Fruit fly (Drosophila melanogaster): ENCODE measurements around the gene BG642163.

The BG642163 gene

DNA sequence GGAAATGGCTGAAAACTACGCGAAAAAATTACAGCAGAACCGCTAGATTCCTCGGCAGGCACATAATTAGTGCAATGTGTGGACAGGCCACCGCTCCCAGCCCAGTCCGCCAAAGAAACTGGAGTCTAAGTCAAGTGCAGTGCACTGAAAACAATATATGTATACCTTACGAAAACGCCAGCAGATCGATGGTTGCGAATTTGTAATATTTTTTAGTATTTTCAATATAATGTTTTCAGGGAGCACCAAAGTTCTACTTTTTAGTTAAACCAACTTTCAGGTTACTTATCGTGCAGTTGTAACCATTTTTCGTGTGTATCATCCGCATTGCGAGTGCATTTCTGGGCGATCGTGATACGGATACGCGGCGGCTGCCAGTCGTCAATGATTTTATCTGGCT, 19.2 kb upstream of the BG642163 start (continued):
- no peak for TF ChIP-seq CG9139 (GFP tag; optimal IDR thresholded peaks at IDR 0.05)
- TF ChIP-seq Eip78C (GFP tag): peak; percentile 32
- TF ChIP-seq svp (GFP tag): peak; percentile 5
- TF ChIP-seq Sox14 (GFP tag; optimal IDR thresholded peaks at IDR 0.05): peak; percentile 33
- TF ChIP-seq pdm3 (GFP tag; optimal IDR thresholded peaks at IDR 0.05): peak; percentile 10
- TF ChIP-seq Sox15 (GFP tag; optimal IDR thresholded peaks at IDR 0.05): no peak
- no peak for TF ChIP-seq CG8319 (GFP tag; optimal IDR thresholded peaks at IDR 0.05)
- TF ChIP-seq CG3032 (tag; optimal IDR thresholded peaks at IDR 0.05): no peak
- peak; percentile 14 for TF ChIP-seq Hr4 (GFP tag; optimal IDR thresholded peaks at IDR 0.05)
- TF ChIP-seq Blimp-1 (GFP tag; optimal IDR thresholded peaks at IDR 0.05): no peak
- TF ChIP-seq Sox102F (GFP tag; optimal IDR thresholded peaks at IDR 0.05): no peak

DNA sequence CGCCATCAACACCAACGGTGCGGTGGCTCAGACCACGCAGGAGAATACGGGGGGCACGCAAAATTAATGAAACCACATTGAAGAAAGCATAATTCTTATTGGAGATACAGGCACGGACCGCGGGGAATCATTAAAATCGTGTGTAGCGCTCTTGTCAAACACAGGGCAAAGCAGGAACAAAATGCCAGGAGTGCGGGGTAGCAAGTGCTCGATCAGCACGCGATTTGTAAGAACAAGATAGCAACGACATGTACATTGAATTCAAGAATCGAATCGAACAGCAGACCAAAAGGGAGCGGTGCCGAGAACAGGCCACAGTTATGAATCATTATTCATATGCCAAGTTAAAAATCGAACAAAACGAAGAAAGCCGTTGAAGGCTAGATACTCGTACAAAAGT, 14.1 kb upstream of the BG642163 start:
- TF ChIP-seq CG3919 (GFP tag; optimal IDR thresholded peaks at IDR 0.05) (no peak), CG15336 (GFP tag; IDR thresholded peaks at IDR 0.05) (no peak), ss (GFP tag; optimal IDR thresholded peaks at IDR 0.05) (peak in 1 of 2 experiments; percentile 92), Eip78C (GFP tag) (peak; percentile 11)

DNA sequence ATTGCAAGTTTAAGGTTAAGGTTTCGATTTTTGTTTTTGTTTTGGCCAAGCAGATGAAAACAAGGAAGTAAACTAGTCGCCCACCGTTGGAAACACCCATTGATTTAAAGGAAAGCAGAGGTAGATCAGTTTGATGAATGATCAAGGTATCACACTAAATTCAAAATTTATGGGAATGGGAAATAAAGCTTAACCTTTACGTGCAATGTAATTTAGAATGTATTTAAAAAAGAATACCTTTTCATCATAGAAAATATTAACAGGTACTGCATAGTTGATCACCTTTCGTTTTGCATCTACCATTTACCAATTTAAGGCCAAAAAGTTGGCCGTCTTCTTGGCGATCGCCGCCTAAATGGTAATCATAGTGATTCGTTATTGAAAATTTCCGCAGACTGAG, 8.1 kb upstream of the BG642163 start:
- TF ChIP-seq CG16779 (tag; optimal IDR thresholded peaks at IDR 0.05) (no peak), CG8319 (GFP tag; optimal IDR thresholded peaks at IDR 0.05) (no peak), CG11762 (GFP tag; optimal IDR thresholded peaks at IDR 0.05; ENCODE audit: insufficient read depth) (no peak), CG6792 (GFP tag; optimal IDR thresholded peaks at IDR 0.05) (no peak), CG6276 (GFP tag; optimal IDR thresholded peaks at IDR 0.05) (no peak), esn (GFP tag; optimal IDR thresholded peaks at IDR 0.05) (peak; percentile 14), OdsH (GFP tag; optimal IDR thresholded peaks at IDR 0.05) (peak; percentile 19), Ets96B (tag; optimal IDR thresholded peaks at IDR 0.05) (no peak), ss (GFP tag; optimal IDR thresholded peaks at IDR 0.05) (no peak), CG7368 (GFP tag; optimal IDR thresholded peaks at IDR 0.05) (no peak), CG6163 (GFP tag; IDR thresholded peaks at IDR 0.05) (peak; percentile 55; the same call in 2 of the 3 replicates), fd59A (GFP tag; optimal IDR thresholded peaks at IDR 0.05) (no peak), dac (GFP tag; optimal IDR thresholded peaks at IDR 0.05) (no peak), Eip75B (GFP tag; optimal IDR thresholded peaks at IDR 0.05) (peak; percentile 34), eg (GFP tag; IDR thresholded peaks at IDR 0.05) (peak; percentile 44; the same call in 1 of the 3 replicates), CG10631 (GFP tag; optimal IDR thresholded peaks at IDR 0.05) (peak; percentile 45), Smox (GFP tag; optimal IDR thresholded peaks at IDR 0.05) (no peak), CG1621 (tag; optimal IDR thresholded peaks at IDR 0.05) (no peak), Eip93F (GFP tag; optimal IDR thresholded peaks at IDR 0.05) (no peak), svp (GFP tag) (peak; percentile 47), Hr39 (GFP tag; optimal IDR thresholded peaks at IDR 0.05) (peak; percentile 28), acj6 (GFP tag; optimal IDR thresholded peaks at IDR 0.05) (peak; percentile 30), CG11902 (GFP tag; optimal IDR thresholded peaks at IDR 0.05) (no peak), CG3919 (GFP tag; optimal IDR thresholded peaks at IDR 0.05) (peak; percentile 39), CG32006 (GFP tag; optimal IDR thresholded peaks at IDR 0.05) (peak; percentile 64), CG31627 (GFP tag; optimal IDR thresholded peaks at IDR 0.05) (no peak), spab (GFP tag; optimal IDR thresholded peaks at IDR 0.05) (no peak), cyc (GFP tag; optimal IDR thresholded peaks at IDR 0.05) (no peak), Met (GFP tag; optimal IDR thresholded peaks at IDR 0.05) (no peak), Sox14 (GFP tag; optimal IDR thresholded peaks at IDR 0.05) (peak; percentile 35), CG3032 (tag; optimal IDR thresholded peaks at IDR 0.05) (no peak), achi (GFP tag; optimal IDR thresholded peaks at IDR 0.05) (peak; percentile 50), CG6808 (GFP tag; optimal IDR thresholded peaks at IDR 0.05) (no peak), Hr4 (GFP tag; optimal IDR thresholded peaks at IDR 0.05) (peak; percentile 64), net (GFP tag; optimal IDR thresholded peaks at IDR 0.05) (no peak), dsx (GFP tag; optimal IDR thresholded peaks at IDR 0.05; ENCODE audit: poor library complexity, severe bottlenecking) (no peak), pdm3 (GFP tag; optimal IDR thresholded peaks at IDR 0.05) (peak; percentile 14), Eip78C (GFP tag) (peak; percentile 65), salr (GFP tag; optimal IDR thresholded peaks at IDR 0.05) (no peak), CG11294 (GFP tag; IDR thresholded peaks at IDR 0.05) (no peak), CG15336 (GFP tag; IDR thresholded peaks at IDR 0.05) (peak; percentile 61), Blimp-1 (GFP tag; optimal IDR thresholded peaks at IDR 0.05) (no peak), Lpt (GFP tag; optimal IDR thresholded peaks at IDR 0.05) (peak; percentile 29), fd85E (GFP tag; optimal IDR thresholded peaks at IDR 0.05) (no peak)
